Fruit fly (Drosophila melanogaster) whole organism, wandering third instar larva: ENCODE results near the gene Ac76E.

Experiments used
- Abd-B ChIP-seq: fragments of >200 bp; optimal IDR thresholded peaks from 2 replicates; lab custom pipeline; 2017; ENCODE audit warnings: missing biosample characterization, missing genetic modification characterization
- CG32264 ChIP-seq: fragments of 200-800 bp; sonication (Bioruptor generic); optimal IDR thresholded peaks from 2 replicates; lab custom pipeline; 2016; ENCODE audit warnings: missing biosample characterization, missing genetic modification characterization
- CrebA ChIP-seq: fragments of 200-800 bp; sonication (Bioruptor generic); optimal IDR thresholded peaks from 2 replicates; lab custom pipeline; 2016; ENCODE audit warnings: missing biosample characterization, mild to moderate bottlenecking, missing genetic modification characterization, borderline replicate concordance
- Dfd ChIP-seq: fragments of >200 bp; optimal IDR thresholded peaks from 2 replicates; lab custom pipeline; 2017; ENCODE audit warnings: missing biosample characterization, missing genetic modification characterization
- Dif ChIP-seq: fragments of 200-275, 200-300 bp; sonication (Bioruptor generic); optimal IDR thresholded peaks from 2 replicates; lab custom pipeline; 2018; ENCODE audit warnings: missing biosample characterization, missing genetic modification characterization; ENCODE audit not compliant: partially characterized antibody
- GATAd ChIP-seq: sonication (Bioruptor generic); optimal IDR thresholded peaks from 2 replicates; lab custom pipeline; 2016; ENCODE audit warnings: missing biosample characterization, missing genetic modification characterization
- HLH106 ChIP-seq: fragments of 200-800 bp; optimal IDR thresholded peaks from 3 replicates; lab custom pipeline; 2019; ENCODE audit warnings: missing biosample characterization, mild to moderate bottlenecking, missing genetic modification characterization, moderate library complexity
- Jra ChIP-seq: sonication (Bioruptor generic); optimal IDR thresholded peaks from 2 replicates; lab custom pipeline; 2016; ENCODE audit warnings: missing biosample characterization, missing genetic modification characterization
- Mio ChIP-seq: sonication (Bioruptor generic); optimal IDR thresholded peaks from 2 replicates; lab custom pipeline; 2016; ENCODE audit warnings: missing biosample characterization, missing genetic modification characterization
- Myc ChIP-seq: fragments of >200 bp; optimal IDR thresholded peaks from 2 replicates; lab custom pipeline; 2017
- N ChIP-seq: fragments of >200 bp; optimal IDR thresholded peaks from 2 replicates; lab custom pipeline; 2018; ENCODE audit warnings: missing biosample characterization, missing external identifiers, missing genetic modification characterization
- OdsH ChIP-seq: fragments of 200-800 bp; sonication (Bioruptor generic); optimal IDR thresholded peaks from 2 replicates; lab custom pipeline; 2016; ENCODE audit warnings: missing biosample characterization, mild to moderate bottlenecking, missing genetic modification characterization
- Rel ChIP-seq, 2 experiments: fragments of 200-800 bp; sonication (Bioruptor generic) in 1 of 2; optimal IDR thresholded peaks; 2 replicates in 1 of 2; 3 replicates in 1 of 2; lab custom pipeline; 2016 to 2019; ENCODE audit warnings: mild to moderate bottlenecking in 2 of 2, missing biosample characterization in 2 of 2, missing genetic modification characterization in 2 of 2, moderate library complexity in 1 of 2
- Vsx2 ChIP-seq: fragments of 200-300, 225-300 bp; sonication (Bioruptor generic); optimal IDR thresholded peaks from 2 replicates; lab custom pipeline; 2018; ENCODE audit warnings: missing biosample characterization, missing genetic modification characterization; ENCODE audit not compliant: partially characterized antibody
- br ChIP-seq: fragments of 200-800 bp; sonication (Bioruptor generic); optimal IDR thresholded peaks from 2 replicates; lab custom pipeline; 2016; ENCODE audit warnings: missing biosample characterization, missing genetic modification characterization
- brk ChIP-seq: fragments of 200-800 bp; sonication (Bioruptor generic); optimal IDR thresholded peaks from 2 replicates; lab custom pipeline; 2016; ENCODE audit warnings: missing biosample characterization, mild to moderate bottlenecking, missing genetic modification characterization
- dl ChIP-seq, 2 experiments: fragments of 175-275, 200-275 bp in 1 of 2; fragments of 200-275 bp in 1 of 2; sonication (Bioruptor generic); optimal IDR thresholded peaks; lab custom pipeline; 2018; ENCODE audit warnings: mild to moderate bottlenecking in 2 of 2, missing biosample characterization in 2 of 2, missing genetic modification characterization in 2 of 2, moderate library complexity in 2 of 2; ENCODE audit not compliant: partially characterized antibody in 2 of 2, insufficient read depth in 1 of 2
- ey ChIP-seq: fragments of 200-800 bp; sonication (Bioruptor generic); optimal IDR thresholded peaks from 2 replicates; lab custom pipeline; 2016; ENCODE audit warnings: missing biosample characterization, missing genetic modification characterization
- fru ChIP-seq: fragments of 200-800 bp; sonication (Bioruptor generic); optimal IDR thresholded peaks from 3 replicates; lab custom pipeline; 2016; ENCODE audit warnings: missing biosample characterization, mild to moderate bottlenecking, missing genetic modification characterization
- h ChIP-seq: fragments of 200-800 bp; sonication (Bioruptor generic); optimal IDR thresholded peaks from 3 replicates; lab custom pipeline; 2016; ENCODE audit warnings: missing biosample characterization, mild to moderate bottlenecking, missing genetic modification characterization
- jim ChIP-seq: fragments of 175-275, 200-325 bp; sonication (Bioruptor generic); optimal IDR thresholded peaks from 2 replicates; lab custom pipeline; 2016; ENCODE audit warnings: missing biosample characterization, mild to moderate bottlenecking, missing genetic modification characterization
- lola ChIP-seq: fragments of >200 bp; optimal IDR thresholded peaks from 2 replicates; lab custom pipeline; 2017; ENCODE audit warnings: missing biosample characterization, missing genetic modification characterization
- pan ChIP-seq: fragments of >200 bp; optimal IDR thresholded peaks from 2 replicates; lab custom pipeline; 2017
- psq ChIP-seq: fragments of 200-800 bp; sonication (Bioruptor generic); optimal IDR thresholded peaks from 3 replicates; lab custom pipeline; 2017; ENCODE audit warnings: missing biosample characterization, mild to moderate bottlenecking, missing genetic modification characterization, moderate library complexity
- rgr ChIP-seq: fragments of 200-800 bp; sonication (Bioruptor generic); optimal IDR thresholded peaks from 3 replicates; lab custom pipeline; 2016; ENCODE audit warnings: missing biosample characterization, mild to moderate bottlenecking, missing genetic modification characterization
- sv ChIP-seq: fragments of 200-800 bp; sonication (Bioruptor generic); optimal IDR thresholded peaks from 3 replicates; lab custom pipeline; 2016; ENCODE audit warnings: missing biosample characterization, missing genetic modification characterization
- tai ChIP-seq: sonication (Bioruptor generic); optimal IDR thresholded peaks from 2 replicates; lab custom pipeline; 2016; ENCODE audit warnings: missing biosample characterization, missing genetic modification characterization
- usp ChIP-seq: fragments of >200 bp; optimal IDR thresholded peaks from 2 replicates; lab custom pipeline; 2017; ENCODE audit warnings: missing biosample characterization, missing genetic modification characterization

The Ac76E gene

DNA sequence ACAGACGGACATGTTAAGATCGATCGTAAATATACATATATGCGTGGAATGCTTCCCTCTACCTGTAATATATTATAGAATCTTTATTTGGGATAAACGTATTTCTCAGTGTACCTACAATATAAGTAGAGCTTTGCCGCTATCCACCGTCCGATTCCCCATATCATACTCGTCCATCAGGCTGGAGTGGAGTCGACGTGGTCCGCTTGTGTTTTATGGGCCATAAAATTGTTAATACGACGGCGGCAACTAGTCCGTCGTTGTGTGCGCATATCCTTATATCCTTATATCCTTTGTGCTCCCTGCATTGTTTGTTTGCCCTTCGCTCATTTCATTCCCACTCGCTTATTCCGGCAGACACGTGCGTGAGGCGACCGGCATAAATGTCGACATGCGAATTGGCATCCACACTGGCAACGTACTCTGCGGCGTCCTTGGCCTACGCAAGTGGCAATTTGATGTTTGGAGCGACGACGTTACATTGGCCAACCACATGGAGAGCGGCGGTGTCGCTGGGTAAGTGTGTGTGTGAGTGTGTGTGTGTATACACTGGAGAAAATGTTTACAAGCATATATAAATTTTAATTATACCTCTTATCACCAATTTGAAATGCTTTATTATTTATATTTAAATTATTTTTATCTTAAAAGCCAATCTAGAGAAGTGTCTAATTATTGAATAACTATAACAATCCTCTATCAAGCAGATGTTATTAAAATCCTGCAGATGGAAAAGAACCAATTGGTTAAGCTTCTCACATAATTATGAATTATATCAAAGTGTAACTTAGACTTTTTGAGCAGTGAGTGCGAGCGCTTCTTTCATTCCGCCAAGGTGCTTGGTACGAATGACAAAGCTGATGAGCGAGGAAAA lies 29.9 kb downstream of the Ac76E start:
- no peak for TF ChIP-seq HLH106
- no peak for TF ChIP-seq Dif (GFP tag; lab: Kevin White, UChicago)
- no peak for TF ChIP-seq usp (GFP tag; lab: Kevin White, UChicago)
- TF ChIP-seq N (GFP tag; lab: Kevin White, UChicago), result no peak

DNA sequence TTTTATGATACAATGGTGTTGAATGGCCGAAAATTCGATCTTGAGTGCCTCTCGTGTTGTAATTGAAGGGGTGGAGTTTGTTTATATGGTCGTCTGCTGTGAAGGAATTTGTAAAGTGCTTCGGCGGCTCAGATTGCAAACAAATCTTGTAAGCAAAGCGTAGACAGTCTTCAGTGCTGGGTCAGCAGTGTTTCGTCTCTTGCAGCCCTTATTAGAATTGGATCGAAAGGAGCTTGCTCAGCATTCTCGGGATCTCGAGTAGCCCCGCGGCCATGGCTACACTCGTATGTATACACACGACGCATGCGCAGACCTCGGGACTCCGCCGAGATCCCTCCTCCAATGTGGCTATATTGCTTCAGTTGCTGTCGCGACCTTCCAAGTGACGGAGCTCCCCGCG lies 39.0 kb downstream of the Ac76E start:
- TF ChIP-seq jim (GFP tag; lab: Kevin White, UChicago) (no peak), dl (GFP tag; optimal IDR thresholded peaks at IDR 0.05; lab: Kevin White, UChicago; ENCODE audit: insufficient read depth in 1 of 2, partially characterized antibody in 2 of 2) (no peak), Vsx2 (no peak), Mio (GFP tag; lab: Kevin White, UChicago) (no peak), ey (GFP tag; lab: Kevin White, UChicago) (no peak), Myc (no peak), GATAd (GFP tag; lab: Kevin White, UChicago) (no peak), tai (GFP tag; lab: Kevin White, UChicago) (no peak), rgr (GFP tag; lab: Kevin White, UChicago) (no peak), Jra (GFP tag; lab: Kevin White, UChicago) (no peak), fru (GFP tag; lab: Kevin White, UChicago) (no peak), CG32264 (GFP tag; lab: Kevin White, UChicago) (no peak), Dfd (GFP tag; lab: Kevin White, UChicago) (no peak), psq (GFP tag; lab: Kevin White, UChicago) (no peak), HLH106 (no peak)

DNA sequence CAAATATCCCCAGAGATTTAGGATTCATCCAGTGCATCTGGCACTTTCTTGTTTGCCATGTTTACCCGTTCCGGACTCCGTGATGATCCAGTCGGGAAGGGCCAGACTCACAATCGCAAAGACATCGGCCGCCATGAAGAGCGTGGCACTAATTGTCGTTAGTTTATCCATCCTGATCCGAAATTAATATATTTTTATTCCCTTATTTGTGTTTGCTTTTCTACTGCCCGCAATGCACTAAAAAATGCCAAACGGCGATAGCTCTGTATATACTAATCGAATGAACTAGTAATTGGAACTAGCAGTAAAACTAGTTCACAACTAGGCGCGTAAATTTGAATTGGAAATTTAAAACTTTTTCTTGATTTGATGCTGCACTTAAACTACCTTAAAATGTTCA lies 40.5 kb downstream of the Ac76E start, which contains the start of gene CG14182:
TSS of gene CG14182 (minus strand) at position 221 of the 400 bp plus-strand sequence.
- no peak for TF ChIP-seq dl (GFP tag; optimal IDR thresholded peaks at IDR 0.05; lab: Kevin White, UChicago; ENCODE audit: insufficient read depth in 1 of 2, partially characterized antibody in 2 of 2)
- TF ChIP-seq ey (GFP tag; lab: Kevin White, UChicago), result no peak
- no peak for TF ChIP-seq OdsH (GFP tag; lab: Kevin White, UChicago)
- no peak for TF ChIP-seq HLH106
- no peak for TF ChIP-seq br (GFP tag; lab: Kevin White, UChicago)
- no peak for TF ChIP-seq Abd-B (GFP tag; lab: Kevin White, UChicago)
- no peak for TF ChIP-seq lola
- TF ChIP-seq h (GFP tag; lab: Kevin White, UChicago), result no peak
- no peak for TF ChIP-seq rgr (GFP tag; lab: Kevin White, UChicago)
- TF ChIP-seq sv (GFP tag; lab: Kevin White, UChicago), result no peak
- TF ChIP-seq tai (GFP tag; lab: Kevin White, UChicago), result no peak
- no peak for TF ChIP-seq pan (lab: Kevin White, UChicago)

DNA sequence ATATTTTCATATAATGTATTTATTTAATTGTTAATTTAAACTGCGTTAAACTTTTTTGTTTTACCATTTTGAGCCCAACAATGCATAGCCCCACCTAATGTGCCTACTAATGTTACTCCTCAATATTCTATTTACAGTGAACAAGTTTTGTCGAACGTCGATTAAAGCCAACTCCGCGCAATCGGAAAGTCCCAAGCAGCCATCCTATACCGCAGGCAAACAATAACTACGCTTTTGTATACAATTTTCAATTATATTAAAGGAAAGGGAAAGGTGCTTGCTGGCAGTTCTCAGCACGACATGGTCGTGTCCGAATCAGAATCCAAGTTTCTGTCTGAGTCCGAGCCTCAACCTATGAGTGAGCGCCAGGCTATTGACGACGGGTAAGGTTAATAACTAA lies 42.3 kb downstream of the Ac76E start, which contains the start of gene CG17732:
TSS of gene CG17732 (plus strand) at position 301 of the 400 bp plus-strand sequence.
- no peak for TF ChIP-seq Rel (GFP tag; optimal IDR thresholded peaks at IDR 0.05; lab: Kevin White, UChicago)
- TF ChIP-seq Rel (tag; optimal IDR thresholded peaks at IDR 0.05; lab: Kevin White, UChicago), result no peak
- TF ChIP-seq dl (GFP tag; optimal IDR thresholded peaks at IDR 0.05; lab: Kevin White, UChicago; ENCODE audit: insufficient read depth in 1 of 2, partially characterized antibody in 2 of 2), result no peak
- TF ChIP-seq sv (GFP tag; lab: Kevin White, UChicago), result no peak
- no peak for TF ChIP-seq GATAd (GFP tag; lab: Kevin White, UChicago)

DNA sequence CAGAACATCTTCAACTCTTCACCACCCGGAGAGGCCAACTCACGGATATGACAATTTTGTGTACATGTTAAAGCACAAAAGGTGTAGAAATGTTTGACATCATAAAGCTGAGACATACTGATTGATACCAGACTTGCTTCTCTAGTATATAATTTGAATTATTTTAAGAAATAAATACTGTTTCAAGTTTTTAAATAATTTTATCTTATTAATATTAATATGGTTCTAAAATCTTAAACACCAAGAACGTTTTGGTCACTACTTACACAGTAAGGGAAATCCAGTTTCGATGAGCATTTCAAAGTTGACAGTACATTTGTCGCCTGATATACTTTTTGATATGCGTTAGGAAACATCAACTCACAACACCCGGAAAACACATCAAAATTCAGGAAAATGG lies 46.7 kb downstream of the Ac76E start, which contains the start of the genes hale and schuy:
TSS of gene hale (minus strand) at position 101 of the 400 bp plus-strand sequence.
TSS of gene schuy (plus strand) at position 326 of the 400 bp plus-strand sequence.
- no peak for TF ChIP-seq brk

DNA sequence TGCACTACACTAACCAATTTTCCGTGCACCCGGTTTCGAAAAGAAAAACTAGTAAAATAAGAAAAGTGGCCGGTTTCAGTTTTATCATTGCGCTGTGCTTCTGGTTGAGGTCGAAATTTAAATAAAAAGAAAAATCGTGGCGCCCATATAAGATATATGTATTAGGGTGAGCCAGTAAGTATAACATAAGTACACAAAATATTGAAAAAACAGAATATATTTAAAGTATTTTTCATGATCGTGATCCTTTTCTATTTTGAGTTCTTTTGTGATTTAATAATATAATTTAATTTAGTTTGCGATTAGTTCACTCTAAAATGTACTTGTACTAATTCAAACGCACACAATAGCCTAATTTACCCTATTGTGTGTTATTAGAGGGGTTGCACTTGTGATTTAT lies 49.8 kb downstream of the Ac76E start, which contains the start of gene Csas:
TSS of gene Csas (minus strand) at position 101 of the 400 bp plus-strand sequence.
- TF ChIP-seq GATAd (GFP tag; lab: Kevin White, UChicago) (no peak), CrebA (no peak), tai (GFP tag; lab: Kevin White, UChicago) (no peak), br (GFP tag; lab: Kevin White, UChicago) (no peak), fru (GFP tag; lab: Kevin White, UChicago) (no peak), Jra (GFP tag; lab: Kevin White, UChicago) (no peak)
